Fruit fly (Drosophila melanogaster): ENCODE measurements around the gene CG14689.

The CG14689 gene

DNA sequence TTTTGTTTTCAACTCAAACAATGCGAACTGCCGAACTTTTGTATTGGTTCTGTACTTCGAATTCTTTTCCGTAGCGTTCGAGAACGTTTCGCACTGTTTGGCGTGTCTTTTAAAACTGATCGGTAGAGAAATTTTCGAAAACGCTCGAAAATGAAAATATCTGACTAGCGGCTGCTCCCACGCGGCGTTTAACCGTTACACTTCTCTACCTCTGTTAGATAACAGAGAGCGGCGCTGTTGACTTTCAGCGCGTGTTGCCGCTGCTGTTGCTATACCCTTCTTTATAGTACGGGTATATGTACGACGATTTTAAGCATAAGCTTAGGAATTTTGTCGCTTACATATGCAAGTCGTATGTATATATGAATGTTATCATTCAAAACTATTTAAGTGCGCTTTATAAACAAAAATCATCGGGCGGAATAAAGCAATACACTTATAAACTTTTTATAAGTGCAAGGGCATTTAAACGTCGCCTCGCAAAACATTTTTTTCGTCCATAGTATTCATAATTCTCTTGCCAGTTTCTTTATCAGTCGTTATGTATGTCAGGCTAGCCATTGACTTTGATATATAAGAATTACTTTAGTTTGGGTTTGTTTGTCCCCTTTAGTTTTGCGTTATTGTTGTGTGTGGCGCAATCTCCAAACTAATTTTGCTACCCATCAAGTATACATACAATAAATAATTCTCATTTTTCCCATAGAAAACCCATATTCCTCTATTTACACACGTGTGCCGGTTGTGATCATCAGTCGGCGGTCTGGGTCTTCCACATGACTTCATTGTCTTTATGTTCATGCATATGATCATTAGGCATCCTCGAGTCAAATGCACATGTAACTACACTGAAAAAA lies 30.0 kb downstream of the CG14689 start, which contains the start of gene Phyhd1 (continued):
- TF ChIP-seq en (GFP tag; optimal IDR thresholded peaks at IDR 0.05) (peak; percentile 79), Nf-YB (GFP tag; optimal IDR thresholded peaks at IDR 0.05) (peak; percentile 80), Antp (GFP tag; optimal IDR thresholded peaks at IDR 0.05) (peak; percentile 96), crp (GFP tag; optimal IDR thresholded peaks at IDR 0.05) (peak in 1 of 2 experiments; percentile 57), CG10565 (GFP tag; optimal IDR thresholded peaks at IDR 0.05) (peak; percentile 84), CG4730 (GFP tag; IDR thresholded peaks at IDR 0.05) (peak; percentile 86), tio (GFP tag; optimal IDR thresholded peaks at IDR 0.05) (peak; percentile 93), scrt (GFP tag; optimal IDR thresholded peaks at IDR 0.05) (peak; percentile 91), bcd (GFP tag; optimal IDR thresholded peaks at IDR 0.05) (peak; percentile 95), MBD-R2 (GFP tag; IDR thresholded peaks at IDR 0.05) (peak; percentile 88), CG13894 (tag; optimal IDR thresholded peaks at IDR 0.05) (peak; percentile 89), ap (GFP tag; IDR thresholded peaks at IDR 0.05) (peak; percentile 89), CG8924 (tag; optimal IDR thresholded peaks at IDR 0.05) (peak; percentile 97), h (optimal IDR thresholded peaks at IDR 0.05) (no peak), esg (GFP tag; conservative IDR thresholded peaks at IDR 0.05) (peak; percentile 94), CG11723 (GFP tag; optimal IDR thresholded peaks at IDR 0.05) (peak; percentile 83), Kr (GFP tag; optimal IDR thresholded peaks at IDR 0.05) (no peak), pum (GFP tag; optimal IDR thresholded peaks at IDR 0.05) (peak; percentile 90), tll (GFP tag; optimal IDR thresholded peaks at IDR 0.05) (peak in 1 of 2 experiments; percentile 60), CG12071 (GFP tag; optimal IDR thresholded peaks at IDR 0.05) (peak; percentile 97), CHES-1-like (GFP tag; optimal IDR thresholded peaks at IDR 0.05) (peak; percentile 96), hth (optimal IDR thresholded peaks at IDR 0.05) (no peak), kay (GFP tag; optimal IDR thresholded peaks at IDR 0.05) (peak; percentile 95), CG6765 (GFP tag; optimal IDR thresholded peaks at IDR 0.05) (peak; percentile 79), CG11398 (GFP tag; optimal IDR thresholded peaks at IDR 0.05) (peak; percentile 95), sima (GFP tag; optimal IDR thresholded peaks at IDR 0.05) (peak; percentile 87), CG2678 (tag; optimal IDR thresholded peaks at IDR 0.05) (peak; percentile 95), dmrt11E (tag; optimal IDR thresholded peaks at IDR 0.05) (peak; percentile 94), Fer3 (tag; optimal IDR thresholded peaks at IDR 0.05) (peak; percentile 93), Hey (tag; optimal IDR thresholded peaks at IDR 0.05) (peak; percentile 49), Poxn (GFP tag; IDR thresholded peaks at IDR 0.05) (peak; percentile 82), Camta (GFP tag; optimal IDR thresholded peaks at IDR 0.05) (peak; percentile 89), cwo (GFP tag; optimal IDR thresholded peaks at IDR 0.05) (peak; percentile 92), CG9876 (GFP tag; optimal IDR thresholded peaks at IDR 0.05) (peak; percentile 87), CG4424 (GFP tag; optimal IDR thresholded peaks at IDR 0.05) (peak; percentile 93), Hsf (GFP tag; optimal IDR thresholded peaks at IDR 0.05) (peak; percentile 96), CG9817 (tag; optimal IDR thresholded peaks at IDR 0.05) (peak; percentile 95), tx (GFP tag; optimal IDR thresholded peaks at IDR 0.05) (peak; percentile 93), Bdp1 (GFP tag; optimal IDR thresholded peaks at IDR 0.05) (peak; percentile 84), Atf6 (GFP tag; IDR thresholded peaks at IDR 0.05) (peak; percentile 93), ase (GFP tag; IDR thresholded peaks at IDR 0.05) (peak; percentile 83), az2 (GFP tag; optimal IDR thresholded peaks at IDR 0.05) (peak; percentile 96), D19A (tag; optimal IDR thresholded peaks at IDR 0.05) (peak; percentile 100), CG2202 (tag; optimal IDR thresholded peaks at IDR 0.05) (peak; percentile 89), danr (GFP tag; IDR thresholded peaks at IDR 0.05) (peak; percentile 70), CG31441 (GFP tag; IDR thresholded peaks at IDR 0.05) (peak; percentile 86), prd (optimal IDR thresholded peaks at IDR 0.05) (no peak), prd (GFP tag; IDR thresholded peaks at IDR 0.05) (peak; percentile 96), sug (tag; optimal IDR thresholded peaks at IDR 0.05) (peak; percentile 81), CG6654 (GFP tag; optimal IDR thresholded peaks at IDR 0.05) (peak; percentile 85)

All from whole organism, embryonic.